Fruit fly (Drosophila melanogaster): ENCODE data around the gene CG12746.

The CG12746 gene

DNA sequence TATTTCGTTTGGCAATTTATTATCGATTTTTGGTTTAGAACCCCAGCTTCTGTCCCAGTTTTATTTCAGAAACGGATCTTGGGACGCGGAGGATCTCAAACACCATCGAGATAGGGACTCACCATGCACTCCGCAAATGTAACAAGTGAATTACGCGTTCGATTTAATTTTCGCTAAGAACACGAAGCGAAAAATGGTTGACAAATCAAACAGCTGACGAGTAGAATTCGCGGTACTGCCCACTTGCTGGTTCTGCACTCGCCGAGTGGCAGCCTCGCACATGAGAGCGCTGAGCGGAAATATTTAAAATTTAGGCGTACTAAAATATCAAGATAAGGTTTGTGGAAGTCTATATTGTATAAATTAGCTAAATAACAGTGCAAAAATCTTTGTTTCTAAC lies 1.2 kb upstream of the CG12746 start, which contains the start of gene Pi4KIIalpha (continued):
- TF ChIP-seq CG9609 (GFP tag; optimal IDR thresholded peaks at IDR 0.05) (no peak), GATAe (GFP tag; conservative IDR thresholded peaks at IDR 0.05) (no peak), Opbp (GFP tag; IDR thresholded peaks at IDR 0.05; ENCODE audit: partially characterized antibody) (peak; percentile 19; the same call in 1 of the 3 replicates), ERR (GFP tag; optimal IDR thresholded peaks at IDR 0.05) (no peak), Max (GFP tag; optimal IDR thresholded peaks at IDR 0.05) (no peak), E2f2 (GFP tag; IDR thresholded peaks at IDR 0.05) (peak; percentile 93), CG10979 (tag; optimal IDR thresholded peaks at IDR 0.05) (no peak), CG11398 (GFP tag; optimal IDR thresholded peaks at IDR 0.05) (no peak), CG8765 (GFP tag; IDR thresholded peaks at IDR 0.05) (no peak), Gsc (GFP tag; IDR thresholded peaks at IDR 0.05) (no peak), CG3281 (GFP tag; optimal IDR thresholded peaks at IDR 0.05) (peak; percentile 66), CG3847 (GFP tag; IDR thresholded peaks at IDR 0.05) (no peak), CG8359 (GFP tag; optimal IDR thresholded peaks at IDR 0.05; ENCODE audit: borderline replicate concordance) (no peak), CoRest (tag; optimal IDR thresholded peaks at IDR 0.05) (no peak), Dll (GFP tag; IDR thresholded peaks at IDR 0.05; ENCODE audit: partially characterized antibody) (peak; percentile 26; the same call in 1 of the 4 replicates), MESR4 (GFP tag; optimal IDR thresholded peaks at IDR 0.05) (peak; percentile 66), gem (tag; optimal IDR thresholded peaks at IDR 0.05) (no peak), sd (tag; optimal IDR thresholded peaks at IDR 0.05) (no peak), YL-1 (GFP tag; optimal IDR thresholded peaks at IDR 0.05) (peak; percentile 14), bbx (GFP tag; IDR thresholded peaks at IDR 0.05; ENCODE audit: partially characterized antibody) (no peak), sisA (GFP tag; IDR thresholded peaks at IDR 0.05) (no peak), fd3F (GFP tag; optimal IDR thresholded peaks at IDR 0.05) (no peak), amos (GFP tag; IDR thresholded peaks at IDR 0.05; ENCODE audit: partially characterized antibody) (peak; percentile 25; the same call in 1 of the 2 replicates), shn (GFP tag; optimal IDR thresholded peaks at IDR 0.05) (no peak), CkIIα-i1 (GFP tag; IDR thresholded peaks at IDR 0.05) (no peak), CG11723 (GFP tag; optimal IDR thresholded peaks at IDR 0.05) (no peak), CG7357 (GFP tag; IDR thresholded peaks at IDR 0.05) (no peak), CG1647 (GFP tag; optimal IDR thresholded peaks at IDR 0.05) (no peak), vvl (GFP tag; IDR thresholded peaks at IDR 0.05) (no peak), CG18476 (GFP tag; optimal IDR thresholded peaks at IDR 0.05) (no peak), hth (optimal IDR thresholded peaks at IDR 0.05) (no peak), insv (GFP tag; optimal IDR thresholded peaks at IDR 0.05) (peak in 1 of 2 experiments; percentile 15), gfzf (GFP tag; optimal IDR thresholded peaks at IDR 0.05) (peak; percentile 9), CG14050 (GFP tag; IDR thresholded peaks at IDR 0.05) (no peak), CG12104 (GFP tag; optimal IDR thresholded peaks at IDR 0.05) (no peak), slp2 (GFP tag; optimal IDR thresholded peaks at IDR 0.05) (no peak), Aef1 (GFP tag; IDR thresholded peaks at IDR 0.05) (no peak), Doc2 (GFP tag; IDR thresholded peaks at IDR 0.05) (no peak), crol (GFP tag; IDR thresholded peaks at IDR 0.05) (0 out of 2 replicates have a peak, but pooled peaks have one; percentile 1), Spps (tag; optimal IDR thresholded peaks at IDR 0.05) (no peak), abd-A (tag; optimal IDR thresholded peaks at IDR 0.05) (no peak), rib (GFP tag; IDR thresholded peaks at IDR 0.05) (peak; percentile 80), sob (GFP tag; IDR thresholded peaks at IDR 0.05) (no peak), cwo (GFP tag; optimal IDR thresholded peaks at IDR 0.05) (no peak), schlank (tag; optimal IDR thresholded peaks at IDR 0.05) (no peak), CG6654 (GFP tag; optimal IDR thresholded peaks at IDR 0.05) (no peak), CG6791 (GFP tag; IDR thresholded peaks at IDR 0.05; ENCODE audit: partially characterized antibody) (no peak), CG6854 (GFP tag; optimal IDR thresholded peaks at IDR 0.05) (no peak), gcm (GFP tag; optimal IDR thresholded peaks at IDR 0.05) (no peak), CG11247 (GFP tag; IDR thresholded peaks at IDR 0.05) (no peak), Doc3 (GFP tag; IDR thresholded peaks at IDR 0.05; ENCODE audit: partially characterized antibody) (no peak)

All from whole organism, embryonic.